Worm (Caenorhabditis elegans): ENCODE results near the gene paqr-2.

ce11 chrIII:5424363-5424762 is 44.6 kb upstream of the paqr-2 start:
- no peak for TF ChIP-seq Y55F3AM.14 (GFP tag; optimal IDR thresholded peaks at IDR 0.05)
- no peak for TF ChIP-seq nhr-6 (tag; optimal IDR thresholded peaks at IDR 0.05)
- no peak for TF ChIP-seq unc-62 (GFP tag; optimal IDR thresholded peaks at IDR 0.05)
- TF ChIP-seq ztf-11 (tag; optimal IDR thresholded peaks at IDR 0.05): no peak
- no peak for TF ChIP-seq ama-1 (optimal IDR thresholded peaks at IDR 0.05)
- no peak for TF ChIP-seq blmp-1 (tag; optimal IDR thresholded peaks at IDR 0.05; ENCODE audit: insufficient read depth)
